Worm (Caenorhabditis elegans) whole organism, L3 larva: ENCODE data around the gene blos-7.

ENCODE experiments used
- ZK546.5 ChIP-seq: sonication (generic microtip); optimal IDR thresholded peaks from 2 replicates; lab custom pipeline; 2017; ENCODE audit warnings: missing biosample characterization, missing genetic modification characterization
- aly-2 ChIP-seq: fragments of 150-350 bp; optimal IDR thresholded peaks from 2 replicates; lab custom pipeline; 2014; ENCODE audit warnings: missing biosample characterization, missing genetic modification characterization
- ceh-28 ChIP-seq: fragments of 150-350 bp; optimal IDR thresholded peaks from 2 replicates; lab custom pipeline; 2014; ENCODE audit warnings: missing biosample characterization, missing genetic modification reagents, missing genetic modification characterization
- ceh-9 ChIP-seq: sonication (generic microtip); optimal IDR thresholded peaks from 2 replicates; lab custom pipeline; 2018; ENCODE audit warnings: missing biosample characterization, missing genetic modification characterization
- daf-12 ChIP-seq: fragments of 150-350 bp; optimal IDR thresholded peaks from 2 replicates; lab custom pipeline; 2014; ENCODE audit warnings: missing biosample characterization, missing genetic modification reagents, missing genetic modification characterization
- egl-27 ChIP-seq: sonication (generic microtip); optimal IDR thresholded peaks from 4 replicates; lab custom pipeline; 2017; ENCODE audit warnings: missing biosample characterization, missing genetic modification reagents, missing genetic modification characterization
- egl-5 ChIP-seq: fragments of 150-350 bp; optimal IDR thresholded peaks from 2 replicates; lab custom pipeline; 2017; ENCODE audit warnings: missing biosample characterization, missing genetic modification reagents, missing genetic modification characterization, inconsistent platforms
- elt-1 ChIP-seq: fragments of 150-350 bp; optimal IDR thresholded peaks from 2 replicates; lab custom pipeline; 2014; ENCODE audit warnings: missing biosample characterization, missing genetic modification characterization
- elt-2 ChIP-seq: sonication (generic microtip); optimal IDR thresholded peaks from 2 replicates; lab custom pipeline; 2016; ENCODE audit warnings: missing genetic modification reagents, mild to moderate bottlenecking, missing genetic modification characterization, missing compliant biosample characterization
- elt-3 ChIP-seq, 3 experiments: fragments of 150-350 bp in 1 of 3; sonication (generic microtip) in 2 of 3; optimal IDR thresholded peaks; 2 replicates in 2 of 3; 4 replicates in 1 of 3; lab custom pipeline; 2014 to 2017; ENCODE audit warnings: missing biosample characterization in 3 of 3, missing genetic modification characterization in 3 of 3
- fkh-2 ChIP-seq: fragments of 150-350 bp; optimal IDR thresholded peaks from 2 replicates; lab custom pipeline; 2014; ENCODE audit warnings: missing biosample characterization, missing genetic modification reagents, missing genetic modification characterization
- fos-1 ChIP-seq: fragments of 150-350 bp; optimal IDR thresholded peaks from 2 replicates; lab custom pipeline; 2014; ENCODE audit warnings: missing biosample characterization, missing genetic modification characterization
- hmg-11 ChIP-seq: sonication (generic microtip); optimal IDR thresholded peaks from 2 replicates; lab custom pipeline; 2016; ENCODE audit warnings: missing genetic modification characterization, missing compliant biosample characterization
- jun-1 ChIP-seq: fragments of 150-350 bp; optimal IDR thresholded peaks from 2 replicates; lab custom pipeline; 2014; ENCODE audit warnings: missing biosample characterization, missing genetic modification reagents, missing genetic modification characterization
- lin-15B ChIP-seq: fragments of 150-350 bp; optimal IDR thresholded peaks from 2 replicates; lab custom pipeline; 2014; ENCODE audit warnings: missing biosample characterization, missing genetic modification characterization
- lin-39 ChIP-seq: fragments of 150-350 bp; optimal IDR thresholded peaks from 2 replicates; lab custom pipeline; 2018; ENCODE audit warnings: missing biosample characterization, missing genetic modification reagents, missing genetic modification characterization
- lsy-12 ChIP-seq: sonication (generic microtip); optimal IDR thresholded peaks from 2 replicates; lab custom pipeline; 2016; ENCODE audit warnings: mild to moderate bottlenecking, missing genetic modification characterization, missing compliant biosample characterization
- nhr-11 ChIP-seq: fragments of 150-350 bp; optimal IDR thresholded peaks from 2 replicates; lab custom pipeline; 2014; ENCODE audit warnings: missing biosample characterization, missing genetic modification characterization
- nhr-12 ChIP-seq: fragments of 150-350 bp; optimal IDR thresholded peaks from 2 replicates; lab custom pipeline; 2014; ENCODE audit warnings: missing biosample characterization, missing genetic modification characterization
- nhr-237 ChIP-seq: fragments of 150-350 bp; optimal IDR thresholded peaks from 2 replicates; lab custom pipeline; 2014; ENCODE audit warnings: missing biosample characterization, missing genetic modification characterization
- nhr-28 ChIP-seq: fragments of 150-350 bp; optimal IDR thresholded peaks from 2 replicates; lab custom pipeline; 2014; ENCODE audit warnings: missing biosample characterization, missing genetic modification characterization
- nhr-43 ChIP-seq: sonication (generic microtip); optimal IDR thresholded peaks from 2 replicates; lab custom pipeline; 2016; ENCODE audit warnings: mild to moderate bottlenecking, missing genetic modification characterization, missing compliant biosample characterization; ENCODE audit not compliant: poor library complexity, severe bottlenecking
- nhr-67 ChIP-seq: fragments of 150-350 bp; optimal IDR thresholded peaks from 2 replicates; lab custom pipeline; 2014; ENCODE audit warnings: missing biosample characterization, missing genetic modification characterization
- nhr-76 ChIP-seq: fragments of 150-350 bp; sonication (generic microtip); optimal IDR thresholded peaks from 5 replicates; lab custom pipeline; 2014; ENCODE audit warnings: missing biosample characterization, missing genetic modification characterization
- pha-4 ChIP-seq: fragments of 150-350 bp; optimal IDR thresholded peaks from 2 replicates; lab custom pipeline; 2014; ENCODE audit warnings: missing biosample characterization, missing genetic modification reagents, missing genetic modification characterization
- pqm-1 ChIP-seq: fragments of 150-350 bp; optimal IDR thresholded peaks from 2 replicates; lab custom pipeline; 2017; ENCODE audit warnings: missing biosample characterization, missing genetic modification characterization, inconsistent platforms
- sea-2 ChIP-seq: fragments of 150-350 bp; sonication (generic microtip); optimal IDR thresholded peaks from 4 replicates; lab custom pipeline; 2014; ENCODE audit warnings: missing biosample characterization, missing genetic modification reagents, missing genetic modification characterization
- skn-1 ChIP-seq: fragments of 150-350 bp; optimal IDR thresholded peaks from 2 replicates; lab custom pipeline; 2014; ENCODE audit warnings: missing biosample characterization, missing genetic modification characterization
- snpc-4 ChIP-seq: fragments of 150-350 bp; optimal IDR thresholded peaks from 2 replicates; lab custom pipeline; 2014; ENCODE audit warnings: missing biosample characterization, missing genetic modification characterization
- tbx-2 ChIP-seq: sonication (generic microtip); optimal IDR thresholded peaks from 2 replicates; lab custom pipeline; 2016; ENCODE audit warnings: mild to moderate bottlenecking, missing genetic modification characterization, missing compliant biosample characterization
- unc-62 ChIP-seq: fragments of 150-350 bp; sonication (generic microtip); optimal IDR thresholded peaks from 4 replicates; lab custom pipeline; 2014; ENCODE audit warnings: missing biosample characterization, missing genetic modification reagents, missing genetic modification characterization
- zag-1 ChIP-seq: fragments of 150-350 bp; optimal IDR thresholded peaks from 2 replicates; lab custom pipeline; 2014; ENCODE audit warnings: missing biosample characterization, missing genetic modification characterization
- ztf-11 ChIP-seq: fragments of 150-350 bp; optimal IDR thresholded peaks from 2 replicates; lab custom pipeline; 2014; ENCODE audit warnings: missing biosample characterization, missing genetic modification characterization
- ztf-4 ChIP-seq: fragments of 150-350 bp; optimal IDR thresholded peaks from 2 replicates; lab custom pipeline; 2014; ENCODE audit warnings: missing biosample characterization, missing genetic modification characterization

blos-7 gene

ce11 chrIV:3608547-3609222 is 26.0 kb upstream of the blos-7 start:
- TF ChIP-seq sea-2, result no peak
- TF ChIP-seq elt-2 (tag; lab: Kevin White, UChicago), result peak; percentile 18
- TF ChIP-seq egl-27 (tag; lab: Kevin White, UChicago), result no peak
- TF ChIP-seq daf-12 (tag; lab: Kevin White, UChicago), result no peak
- TF ChIP-seq pha-4, result no peak
- no peak for TF ChIP-seq jun-1 (tag; lab: Kevin White, UChicago)
- TF ChIP-seq nhr-11 (tag; lab: Kevin White, UChicago), result no peak
- no peak for TF ChIP-seq nhr-43 (tag; lab: Kevin White, UChicago)

DNA sequence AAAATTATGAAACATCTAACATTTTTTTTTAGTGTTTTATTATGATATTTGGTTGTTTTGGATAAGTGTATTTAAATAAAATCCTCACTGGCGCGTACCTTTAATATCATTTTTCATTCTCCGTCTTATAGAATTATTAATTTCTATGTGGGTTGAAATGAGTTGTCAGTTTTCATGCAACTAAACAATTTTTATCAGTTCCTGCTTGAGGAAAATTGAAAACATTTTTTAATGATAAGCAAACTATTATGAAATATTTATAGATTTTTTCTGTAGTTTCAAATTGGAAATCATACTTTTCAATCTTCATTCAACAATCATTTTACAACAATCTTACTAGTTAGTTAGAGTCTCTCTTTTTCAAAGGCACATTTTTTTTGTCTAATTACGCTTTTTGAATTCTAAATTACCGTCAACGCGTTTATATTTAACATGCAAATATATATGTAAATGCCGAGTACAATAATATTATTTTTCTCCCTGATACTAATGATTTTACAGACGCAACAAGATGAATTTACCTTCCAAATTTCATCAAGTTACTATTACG is 23.7 kb upstream of the blos-7 start, which contains the start of the genes Y37E11B.10 and kgb-2:
Gene Y37E11B.10, minus strand, starts transcription at position 182 of the 550 bp plus-strand sequence.
Gene kgb-2, plus strand, starts transcription at position 500 of the 550 bp plus-strand sequence.
- TF ChIP-seq skn-1 (tag; lab: Kevin White, UChicago) (no peak), elt-2 (tag; lab: Kevin White, UChicago) (peak; percentile 59)

- TF ChIP-seq egl-5 (tag; lab: Kevin White, UChicago), result no peak
- TF ChIP-seq nhr-12 (tag; lab: Kevin White, UChicago), result no peak
- TF ChIP-seq nhr-67 (tag; lab: Kevin White, UChicago), result no peak
- no peak for TF ChIP-seq fos-1 (tag; lab: Kevin White, UChicago)
- no peak for TF ChIP-seq aly-2 (tag; lab: Kevin White, UChicago)
- TF ChIP-seq hmg-11 (tag; lab: Kevin White, UChicago), result no peak
- TF ChIP-seq ceh-28 (tag; lab: Kevin White, UChicago), result no peak
- TF ChIP-seq ztf-4 (tag; lab: Kevin White, UChicago), result no peak
- no peak for TF ChIP-seq sea-2
- no peak for TF ChIP-seq snpc-4 (tag; lab: Kevin White, UChicago)
- TF ChIP-seq lsy-12, result no peak
Observed at ce11 chrIV:3604104-3604503, 21.4 kb upstream of the blos-7 start.

- no peak for TF ChIP-seq ceh-9 (tag; lab: Kevin White, UChicago)
- no peak for TF ChIP-seq nhr-76 (tag; lab: Kevin White, UChicago)
- no peak for TF ChIP-seq jun-1 (tag; lab: Kevin White, UChicago)
- no peak for TF ChIP-seq nhr-237 (tag; lab: Kevin White, UChicago)
- no peak for TF ChIP-seq pqm-1 (tag; lab: Kevin White, UChicago)
- no peak for TF ChIP-seq elt-2 (tag; lab: Kevin White, UChicago)
- TF ChIP-seq lin-39 (tag; lab: Kevin White, UChicago), result no peak
- no peak for TF ChIP-seq skn-1 (tag; lab: Kevin White, UChicago)
- TF ChIP-seq ztf-4 (tag; lab: Kevin White, UChicago), result no peak
- TF ChIP-seq ZK546.5 (tag; lab: Kevin White, UChicago), result no peak
- TF ChIP-seq elt-1 (tag; lab: Kevin White, UChicago), result no peak
- TF ChIP-seq ztf-11, result no peak
- TF ChIP-seq nhr-28 (tag; lab: Kevin White, UChicago), result no peak
- TF ChIP-seq nhr-12 (tag; lab: Kevin White, UChicago), result no peak
- no peak for TF ChIP-seq nhr-43 (tag; lab: Kevin White, UChicago)
- no peak for TF ChIP-seq ceh-28 (tag; lab: Kevin White, UChicago)
- TF ChIP-seq tbx-2 (tag; lab: Kevin White, UChicago), result no peak
- TF ChIP-seq elt-3 (tag; optimal IDR thresholded peaks at IDR 0.05; lab: Kevin White, UChicago), result no peak
Observed at ce11 chrIV:3601846-3602245, 19.1 kb upstream of the blos-7 start.

- TF ChIP-seq fos-1 (tag; lab: Kevin White, UChicago) (no peak), unc-62 (GFP tag; lab: Kevin White, UChicago) (no peak), sea-2 (no peak), daf-12 (tag; lab: Kevin White, UChicago) (no peak), lin-15B (tag; lab: Kevin White, UChicago) (no peak), jun-1 (tag; lab: Kevin White, UChicago) (no peak), lsy-12 (no peak), zag-1 (tag; lab: Kevin White, UChicago) (no peak), nhr-28 (tag; lab: Kevin White, UChicago) (no peak), aly-2 (tag; lab: Kevin White, UChicago) (no peak), pha-4 (no peak), elt-1 (tag; lab: Kevin White, UChicago) (no peak), fkh-2 (no peak)
Observed at ce11 chrIV:3599958-3600357, 17.3 kb upstream of the blos-7 start, which contains the start of gene Y37E11B.7. TSS of gene Y37E11B.7 (minus strand) at chrIV:3600164.
